Fruit fly (Drosophila melanogaster): ENCODE results near the gene SmB.
A peak's percentile ranks its signal among the peaks of the same experiment; 100 is the strongest.

SmB gene

dm6 chr2L:10418981-10419380, 7.4 kb downstream of the SmB start, which contains the start of gene RfC3 (continued):
- no peak for TF ChIP-seq CG31388 (GFP tag; optimal IDR thresholded peaks at IDR 0.05)
- no peak for TF ChIP-seq H2.0 (GFP tag; IDR thresholded peaks at IDR 0.05)
- TF ChIP-seq CG11093 (GFP tag; IDR thresholded peaks at IDR 0.05) = no peak
- TF ChIP-seq Bteb2 (GFP tag; optimal IDR thresholded peaks at IDR 0.05) = no peak
- TF ChIP-seq CG32772 (GFP tag; IDR thresholded peaks at IDR 0.05) = no peak
- TF ChIP-seq CG10321 (GFP tag; IDR thresholded peaks at IDR 0.05) = no peak
- TF ChIP-seq her (GFP tag; optimal IDR thresholded peaks at IDR 0.05) = no peak
- no peak for TF ChIP-seq CG7928 (GFP tag; optimal IDR thresholded peaks at IDR 0.05)
- no peak for TF ChIP-seq ERR (GFP tag; optimal IDR thresholded peaks at IDR 0.05)
- TF ChIP-seq CG13123 (GFP tag; optimal IDR thresholded peaks at IDR 0.05) = no peak
- no peak for TF ChIP-seq CG11560 (tag; IDR thresholded peaks at IDR 0.05)
- no peak for TF ChIP-seq HLH54F (GFP tag; optimal IDR thresholded peaks at IDR 0.05)

dm6 chr2L:10413251-10414127, 12.9 kb downstream of the SmB start, which contains the start of the genes CG5355 and Klp31E:
TSS of gene CG5355 (minus strand) at chr2L:10413463.
TSS of gene Klp31E (plus strand) at chr2L:10414017.
- TF ChIP-seq Spps (tag; optimal IDR thresholded peaks at IDR 0.05) = peak; percentile 27
- no peak for TF ChIP-seq Hr78 (GFP tag; optimal IDR thresholded peaks at IDR 0.05)
- TF ChIP-seq CG8478 (optimal IDR thresholded peaks at IDR 0.05) = no peak
- TF ChIP-seq CG12942 (GFP tag; optimal IDR thresholded peaks at IDR 0.05) = peak; percentile 42
- no peak for TF ChIP-seq CG8281 (tag; optimal IDR thresholded peaks at IDR 0.05)
- TF ChIP-seq YL-1 (GFP tag; optimal IDR thresholded peaks at IDR 0.05) = peak; percentile 41
- TF ChIP-seq nom (GFP tag; optimal IDR thresholded peaks at IDR 0.05) = peak; percentile 9
- TF ChIP-seq BEAF-32 (GFP tag; optimal IDR thresholded peaks at IDR 0.05) = peak; percentile 67
- peak; percentile 56 for TF ChIP-seq HmgD (GFP tag; optimal IDR thresholded peaks at IDR 0.05)
- TF ChIP-seq klu (GFP tag; IDR thresholded peaks at IDR 0.05) = no peak
- TF ChIP-seq CG15479 (GFP tag; optimal IDR thresholded peaks at IDR 0.05) = no peak
- peak; percentile 79 for TF ChIP-seq CG11504 (tag; optimal IDR thresholded peaks at IDR 0.05)
- TF ChIP-seq ind (GFP tag; optimal IDR thresholded peaks at IDR 0.05) = peak; percentile 55
- TF ChIP-seq tgo (GFP tag; IDR thresholded peaks at IDR 0.05) = peak; percentile 64; the same call in 2 of the 3 replicates
- TF ChIP-seq CG18262 (tag; optimal IDR thresholded peaks at IDR 0.05) = peak; percentile 86
- peak; percentile 37 for TF ChIP-seq Drgx (GFP tag; IDR thresholded peaks at IDR 0.05)
- TF ChIP-seq yki (optimal IDR thresholded peaks at IDR 0.05) = no peak
- peak; percentile 40 for TF ChIP-seq CG12219 (GFP tag; optimal IDR thresholded peaks at IDR 0.05)
- peak; percentile 12 for TF ChIP-seq slou (GFP tag; optimal IDR thresholded peaks at IDR 0.05)
- peak; percentile 84 for TF ChIP-seq CG12391 (tag; optimal IDR thresholded peaks at IDR 0.05)
- TF ChIP-seq pho (GFP tag; optimal IDR thresholded peaks at IDR 0.05) = peak; percentile 22
- peak; percentile 23 for TF ChIP-seq gfzf (GFP tag; optimal IDR thresholded peaks at IDR 0.05)
- peak; percentile 63; the same call in 2 of the 3 replicates for TF ChIP-seq zen2 (GFP tag; IDR thresholded peaks at IDR 0.05; ENCODE audit: partially characterized antibody)
- TF ChIP-seq CHES-1-like (GFP tag; optimal IDR thresholded peaks at IDR 0.05) = peak; percentile 29
- TF ChIP-seq CG17359 (tag; optimal IDR thresholded peaks at IDR 0.05) = peak; percentile 56
- no peak for TF ChIP-seq CG17186 (GFP tag; optimal IDR thresholded peaks at IDR 0.05)
- TF ChIP-seq Dad (GFP tag; optimal IDR thresholded peaks at IDR 0.05) = peak; percentile 32
- no peak for TF ChIP-seq schlank (tag; optimal IDR thresholded peaks at IDR 0.05)
- peak; percentile 10 for TF ChIP-seq CG3995 (GFP tag; optimal IDR thresholded peaks at IDR 0.05)
- no peak for TF ChIP-seq CG2889 (GFP tag; IDR thresholded peaks at IDR 0.05)
- TF ChIP-seq CG8290 (GFP tag; optimal IDR thresholded peaks at IDR 0.05) = peak; percentile 24
- no peak for TF ChIP-seq CG8290 (tag; optimal IDR thresholded peaks at IDR 0.05)
- TF ChIP-seq Ssrp (tag; optimal IDR thresholded peaks at IDR 0.05) = peak; percentile 77
- TF ChIP-seq CG9797 (GFP tag; optimal IDR thresholded peaks at IDR 0.05) = peak; percentile 34
- TF ChIP-seq gcm (GFP tag; optimal IDR thresholded peaks at IDR 0.05) = peak; percentile 45
- no peak for TF ChIP-seq CG7928 (GFP tag; optimal IDR thresholded peaks at IDR 0.05)
- no peak for TF ChIP-seq cad (GFP tag; optimal IDR thresholded peaks at IDR 0.05)
- no peak for TF ChIP-seq wdn (GFP tag; IDR thresholded peaks at IDR 0.05)
